Fruit fly (Drosophila melanogaster) whole organism, embryonic: ENCODE data around the gene HDAC4.

Experiments
- Atf-2 ChIP-seq: fragments of 200-800 bp; sonication (Bioruptor generic); optimal IDR thresholded peaks from 2 replicates; lab custom pipeline; 2016; ENCODE audit warnings: missing biosample characterization, missing genetic modification characterization
- B-H2 ChIP-seq: fragments of 200-800 bp; sonication (Bioruptor generic); optimal IDR thresholded peaks from 2 replicates; lab custom pipeline; 2018; ENCODE audit warnings: missing biosample characterization, mild to moderate bottlenecking, missing genetic modification characterization
- CG13287 ChIP-seq: fragments of 200-800 bp; sonication (Bioruptor generic); IDR thresholded peaks from 2 replicates; pipeline ENCODE4 v1.3.6; 2022; ENCODE audit warnings: missing biosample characterization, missing genetic modification characterization; ENCODE audit not compliant: partially characterized antibody
- CG14667 ChIP-seq: fragments of 200-800 bp; sonication (Bioruptor generic); IDR thresholded peaks from 2 replicates; pipeline ENCODE4 v1.3.6; 2022; ENCODE audit warnings: missing biosample characterization, missing genetic modification characterization
- CG15073 ChIP-seq: fragments of 200-800 bp; sonication (Bioruptor generic); optimal IDR thresholded peaks from 2 replicates; lab custom pipeline; 2016; ENCODE audit warnings: missing biosample characterization, missing genetic modification characterization
- CG2875 ChIP-seq: fragments of 200-800 bp; sonication (Bioruptor generic); optimal IDR thresholded peaks from 2 replicates; lab custom pipeline; 2017; ENCODE audit warnings: missing biosample characterization, mild to moderate bottlenecking, missing genetic modification characterization, missing genetic modification reagents
- CG3726 ChIP-seq: fragments of 200-800 bp; sonication (Bioruptor generic); IDR thresholded peaks from 3 replicates; pipeline ENCODE4, ENCODE4 v1.3.6; 2022; ENCODE audit warnings: missing biosample characterization, missing genetic modification characterization
- CG6272 ChIP-seq: fragments of 200-800 bp; sonication (Bioruptor generic); IDR thresholded peaks from 2 replicates; pipeline ENCODE4 v1.3.6; 2022; ENCODE audit warnings: missing biosample characterization, missing genetic modification characterization
- CG8290 ChIP-seq, 3 experiments: fragments of 200-800 bp; sonication (Bioruptor generic); optimal IDR thresholded peaks; 2 replicates each; lab custom pipeline; 2016 to 2019; ENCODE audit warnings: missing biosample characterization in 3 of 3, missing genetic modification characterization in 3 of 3, mild to moderate bottlenecking in 2 of 3, moderate library complexity in 1 of 3
- CG8359 ChIP-seq: fragments of 200-800 bp; sonication (Bioruptor generic); optimal IDR thresholded peaks from 2 replicates; lab custom pipeline; 2017; ENCODE audit warnings: missing biosample characterization, mild to moderate bottlenecking, missing genetic modification characterization, borderline replicate concordance
- CG9215 ChIP-seq: fragments of 200-800 bp; sonication (Bioruptor generic); IDR thresholded peaks from 2 replicates; pipeline ENCODE4 v1.3.6; 2022; ENCODE audit warnings: missing biosample characterization, missing genetic modification characterization
- CG9817 ChIP-seq: fragments of 200-800 bp; sonication (Bioruptor generic); optimal IDR thresholded peaks from 2 replicates; lab custom pipeline; 2018; ENCODE audit warnings: missing biosample characterization, mild to moderate bottlenecking, missing genetic modification characterization, moderate library complexity
- Dp ChIP-seq: fragments of 200-800 bp; sonication (Bioruptor generic); optimal IDR thresholded peaks from 2 replicates; lab custom pipeline; 2018; ENCODE audit warnings: missing biosample characterization, mild to moderate bottlenecking, missing genetic modification characterization, moderate library complexity
- Dref ChIP-seq: fragments of 200-800 bp; sonication (Bioruptor generic); IDR thresholded peaks from 2 replicates; pipeline ENCODE4 v1.3.6; 2022; ENCODE audit warnings: missing biosample characterization, missing genetic modification characterization
- Ets65A ChIP-seq: fragments of 200-800 bp; sonication (Bioruptor generic); peaks from one replicate; lab custom pipeline; 2016; ENCODE audit warnings: missing biosample characterization, missing genetic modification characterization
- HLH54F ChIP-seq: fragments of 200-800 bp; sonication (Bioruptor generic); optimal IDR thresholded peaks from 3 replicates; lab custom pipeline; 2016; ENCODE audit warnings: missing biosample characterization, missing genetic modification characterization
- HmgZ ChIP-seq: fragments of 200-800 bp; sonication (Bioruptor generic); optimal IDR thresholded peaks from 2 replicates; lab custom pipeline; 2018; ENCODE audit warnings: missing biosample characterization, mild to moderate bottlenecking, missing genetic modification characterization
- Hr78 ChIP-seq, 2 experiments: fragments of 200-800 bp in 1 of 2; fragments of >200 bp in 1 of 2; sonication (Bioruptor generic) in 1 of 2; optimal IDR thresholded peaks; 2 replicates each; lab custom pipeline; 2017 to 2019; ENCODE audit warnings: missing biosample characterization in 2 of 2, missing genetic modification characterization in 2 of 2, mild to moderate bottlenecking in 1 of 2, moderate library complexity in 1 of 2
- Mrtf ChIP-seq: fragments of 200-800 bp; sonication (Bioruptor generic); IDR thresholded peaks from 3 replicates; pipeline ENCODE4 v1.3.6; 2022; ENCODE audit warnings: missing biosample characterization, missing genetic modification characterization
- Scr ChIP-seq: fragments of 200-800 bp; sonication (Bioruptor generic); IDR thresholded peaks from 2 replicates; pipeline ENCODE4 v1.3.6; 2022; ENCODE audit warnings: missing biosample characterization, missing genetic modification characterization; ENCODE audit not compliant: partially characterized antibody
- Sox100B ChIP-seq: fragments of 200-800 bp; sonication (Bioruptor generic); optimal IDR thresholded peaks from 3 replicates; lab custom pipeline; 2018; ENCODE audit warnings: missing biosample characterization, mild to moderate bottlenecking, missing genetic modification characterization
- Tbp ChIP-seq: fragments of >200 bp; optimal IDR thresholded peaks from 2 replicates; lab custom pipeline; 2018; ENCODE audit warnings: missing biosample characterization, missing genetic modification characterization
- Xbp1 ChIP-seq: fragments of 200-800 bp; sonication (Bioruptor generic); optimal IDR thresholded peaks from 3 replicates; lab custom pipeline; 2016; ENCODE audit warnings: missing biosample characterization, mild to moderate bottlenecking, missing genetic modification characterization
- ase ChIP-seq: fragments of 200-800 bp; sonication (Bioruptor generic); IDR thresholded peaks from 3 replicates; pipeline ENCODE4 v1.3.6; 2022; ENCODE audit warnings: missing biosample characterization, missing genetic modification characterization
- ash1 ChIP-seq: fragments of 200-800 bp; sonication (Bioruptor generic); optimal IDR thresholded peaks from 2 replicates; lab custom pipeline; 2018; ENCODE audit warnings: missing biosample characterization, mild to moderate bottlenecking, missing genetic modification characterization
- bcd ChIP-seq: fragments of 200-800 bp; sonication (Bioruptor generic); optimal IDR thresholded peaks from 2 replicates; lab custom pipeline; 2017; ENCODE audit warnings: missing biosample characterization, mild to moderate bottlenecking, missing genetic modification characterization
- bigmax ChIP-seq: fragments of 200-800 bp; sonication (Bioruptor generic); optimal IDR thresholded peaks from 2 replicates; lab custom pipeline; 2018; ENCODE audit warnings: missing biosample characterization, mild to moderate bottlenecking, missing genetic modification characterization
- chif ChIP-seq, 2 experiments: fragments of 200-800 bp; sonication (Bioruptor generic); optimal IDR thresholded peaks; 3 replicates each; lab custom pipeline; 2016; ENCODE audit warnings: missing biosample characterization in 2 of 2, missing genetic modification characterization in 2 of 2
- ci ChIP-seq: fragments of 200-800 bp; sonication (Bioruptor generic); IDR thresholded peaks from 3 replicates; pipeline ENCODE4 v1.3.6; 2022; ENCODE audit warnings: missing biosample characterization, missing genetic modification characterization
- crol ChIP-seq: fragments of 200-800 bp; sonication (Bioruptor generic); IDR thresholded peaks from 2 replicates; pipeline ENCODE4 v1.3.6; 2022; ENCODE audit warnings: missing biosample characterization, missing genetic modification characterization
- dm ChIP-seq: fragments of 200-800 bp; sonication (Bioruptor generic); optimal IDR thresholded peaks from 3 replicates; lab custom pipeline; 2016; ENCODE audit warnings: missing biosample characterization, missing genetic modification characterization
- eyg ChIP-seq: fragments of 200-800 bp; sonication (Bioruptor generic); optimal IDR thresholded peaks from 3 replicates; lab custom pipeline; 2016; ENCODE audit warnings: missing biosample characterization, missing genetic modification characterization
- lov ChIP-seq, 2 experiments: fragments of 200-800 bp in 1 of 2; fragments of >200 bp in 1 of 2; sonication (Bioruptor generic) in 1 of 2; IDR thresholded peaks in 1 of 2; optimal IDR thresholded peaks in 1 of 2; 2 replicates in 1 of 2; 3 replicates in 1 of 2; pipeline versions ENCODE4 v1.3.6 to Lab custom; 2017 to 2022; ENCODE audit warnings: missing biosample characterization in 1 of 2, missing genetic modification characterization in 1 of 2
- nerfin-1 ChIP-seq: fragments of 200-800 bp; sonication (Bioruptor generic); optimal IDR thresholded peaks from 3 replicates; lab custom pipeline; 2019; ENCODE audit warnings: missing biosample characterization, mild to moderate bottlenecking, missing genetic modification characterization, moderate library complexity
- nerfin-2 ChIP-seq: fragments of 200-800 bp; sonication (Bioruptor generic); IDR thresholded peaks from 2 replicates; pipeline ENCODE4 v1.3.6; 2022; ENCODE audit warnings: missing biosample characterization, missing genetic modification characterization; ENCODE audit not compliant: partially characterized antibody
- oc ChIP-seq: fragments of 200-800 bp; sonication (Bioruptor generic); optimal IDR thresholded peaks from 2 replicates; lab custom pipeline; 2018; ENCODE audit warnings: missing biosample characterization, mild to moderate bottlenecking, missing genetic modification characterization, moderate library complexity
- odd ChIP-seq: fragments of 200-800 bp; sonication (Bioruptor generic); optimal IDR thresholded peaks from 2 replicates; lab custom pipeline; 2017; ENCODE audit warnings: missing biosample characterization, mild to moderate bottlenecking, missing genetic modification characterization
- onecut ChIP-seq: fragments of 200-800 bp; sonication (Bioruptor generic); IDR thresholded peaks from 2 replicates; pipeline ENCODE4 v1.3.6; 2022; ENCODE audit warnings: missing biosample characterization, missing genetic modification characterization
- pfk ChIP-seq: fragments of 200-800 bp; sonication (Bioruptor generic); optimal IDR thresholded peaks from 2 replicates; lab custom pipeline; 2018; ENCODE audit warnings: missing biosample characterization, mild to moderate bottlenecking, missing genetic modification characterization, moderate library complexity
- phol ChIP-seq: fragments of 200-800 bp; sonication (Bioruptor generic); optimal IDR thresholded peaks from 3 replicates; lab custom pipeline; 2018; ENCODE audit warnings: missing biosample characterization, mild to moderate bottlenecking, missing genetic modification characterization, moderate library complexity
- pita ChIP-seq: fragments of 200-800 bp; sonication (Bioruptor generic); optimal IDR thresholded peaks from 2 replicates; lab custom pipeline; 2017; ENCODE audit warnings: missing biosample characterization, mild to moderate bottlenecking, missing genetic modification characterization
- pros ChIP-seq: fragments of 200-800 bp; sonication (Bioruptor generic); optimal IDR thresholded peaks from 3 replicates; lab custom pipeline; 2019; ENCODE audit warnings: missing biosample characterization, mild to moderate bottlenecking, missing genetic modification characterization, moderate library complexity
- repo ChIP-seq: fragments of 200-800 bp; sonication (Bioruptor generic); optimal IDR thresholded peaks from 2 replicates; lab custom pipeline; 2016; ENCODE audit warnings: missing biosample characterization, missing genetic modification characterization
- sisA ChIP-seq: fragments of 200-800 bp; sonication (Bioruptor generic); IDR thresholded peaks from 2 replicates; pipeline ENCODE4 v1.3.6; 2022; ENCODE audit warnings: missing biosample characterization, missing genetic modification characterization
- stwl ChIP-seq: fragments of 200-800 bp; sonication (Bioruptor generic); optimal IDR thresholded peaks from 3 replicates; lab custom pipeline; 2018; ENCODE audit warnings: missing biosample characterization, mild to moderate bottlenecking, missing genetic modification characterization, moderate library complexity
- sug ChIP-seq: fragments of 200-800 bp; optimal IDR thresholded peaks from 2 replicates; lab custom pipeline; 2019; ENCODE audit warnings: missing biosample characterization, mild to moderate bottlenecking, missing genetic modification characterization, moderate library complexity
- toy ChIP-seq: fragments of 200-800 bp; sonication (Bioruptor generic); IDR thresholded peaks from 2 replicates; pipeline ENCODE4 v1.3.6; 2022; ENCODE audit warnings: missing biosample characterization, missing genetic modification characterization
- trh ChIP-seq: fragments of 200-800 bp; sonication (Bioruptor generic); optimal IDR thresholded peaks from 2 replicates; lab custom pipeline; 2016; ENCODE audit warnings: missing biosample characterization, missing genetic modification characterization
- ttk ChIP-seq: fragments of 200-800 bp; sonication (Bioruptor generic); IDR thresholded peaks from 2 replicates; pipeline ENCODE4 v2.1.2; 2022; ENCODE audit warnings: missing biosample characterization, missing genetic modification characterization
- vfl ChIP-seq: fragments of 200-800 bp; sonication (Bioruptor generic); optimal IDR thresholded peaks from 2 replicates; lab custom pipeline; 2016; ENCODE audit warnings: missing biosample characterization, missing genetic modification characterization
- zen2 ChIP-seq: fragments of 200-800 bp; sonication (Bioruptor generic); IDR thresholded peaks from 3 replicates; pipeline ENCODE4 v1.3.6; 2022; ENCODE audit warnings: missing biosample characterization, missing genetic modification characterization; ENCODE audit not compliant: partially characterized antibody

The HDAC4 gene

dm6 chrX:13226478-13226877 lies 59.0 kb downstream of the HDAC4 start (continued):
- TF ChIP-seq bigmax (GFP tag; lab: Kevin White, UChicago), result no peak
- no peak for TF ChIP-seq trh (GFP tag; lab: Kevin White, UChicago)
- no peak for TF ChIP-seq pfk (GFP tag; lab: Kevin White, UChicago)
- TF ChIP-seq CG2875 (GFP tag; lab: Kevin White, UChicago), result no peak
- peak; percentile 63 for TF ChIP-seq phol (tag; lab: Kevin White, UChicago)
- TF ChIP-seq ase (GFP tag; lab: Robert Waterston, UW), result no peak
- peak; percentile 6 for TF ChIP-seq nerfin-1
- TF ChIP-seq dm, result no peak
- no peak for TF ChIP-seq vfl (GFP tag; lab: Kevin White, UChicago)
- no peak for TF ChIP-seq ash1 (GFP tag; lab: Kevin White, UChicago)
- no peak for TF ChIP-seq Dp (GFP tag; lab: Kevin White, UChicago)
- no peak for TF ChIP-seq pros
- no peak for TF ChIP-seq Ets65A (GFP tag; lab: Kevin White, UChicago)
- no peak for TF ChIP-seq CG3726 (GFP tag; lab: Robert Waterston, UW)
- TF ChIP-seq CG9215 (GFP tag; lab: Robert Waterston, UW), result no peak
- TF ChIP-seq odd (GFP tag; lab: Kevin White, UChicago), result no peak
- TF ChIP-seq lov (optimal IDR thresholded peaks at IDR 0.05; lab: Kevin White, UChicago), result no peak
- TF ChIP-seq lov (GFP tag; IDR thresholded peaks at IDR 0.05; lab: Robert Waterston, UW), result no peak
- TF ChIP-seq onecut (GFP tag; lab: Robert Waterston, UW), result no peak
- TF ChIP-seq CG9817 (tag; lab: Kevin White, UChicago), result no peak
- TF ChIP-seq Xbp1, result peak; percentile 5
- TF ChIP-seq stwl (tag; lab: Kevin White, UChicago), result no peak
- TF ChIP-seq sug (tag; lab: Kevin White, UChicago), result no peak
- no peak for TF ChIP-seq CG13287 (GFP tag; lab: Robert Waterston, UW)
- TF ChIP-seq HLH54F (GFP tag; lab: Kevin White, UChicago), result no peak
- TF ChIP-seq Dref (GFP tag; lab: Robert Waterston, UW), result no peak
- peak; percentile 14 for TF ChIP-seq bcd (GFP tag; lab: Kevin White, UChicago)
- no peak for TF ChIP-seq sisA (GFP tag; lab: Robert Waterston, UW)
- TF ChIP-seq B-H2, result no peak
- no peak for TF ChIP-seq toy (GFP tag; lab: Robert Waterston, UW)
- TF ChIP-seq CG8290 (GFP tag; optimal IDR thresholded peaks at IDR 0.05; lab: Kevin White, UChicago), result no peak
- TF ChIP-seq CG8290 (tag; optimal IDR thresholded peaks at IDR 0.05; lab: Kevin White, UChicago), result no peak
- TF ChIP-seq CG14667, result no peak
- no peak for TF ChIP-seq chif (GFP tag; optimal IDR thresholded peaks at IDR 0.05; lab: Kevin White, UChicago)
- TF ChIP-seq crol (GFP tag; lab: Robert Waterston, UW), result 0 out of 2 replicates have a peak, but pooled peaks have one; percentile 11
- no peak for TF ChIP-seq ttk
- TF ChIP-seq CG8359 (GFP tag; lab: Kevin White, UChicago), result no peak
- TF ChIP-seq CG15073 (GFP tag; lab: Kevin White, UChicago), result no peak
- TF ChIP-seq Hr78 (GFP tag; optimal IDR thresholded peaks at IDR 0.05; lab: Kevin White, UChicago), result no peak
- no peak for TF ChIP-seq HmgZ (tag; lab: Kevin White, UChicago)
- no peak for TF ChIP-seq eyg
- TF ChIP-seq Sox100B (GFP tag; lab: Kevin White, UChicago), result peak; percentile 66
- TF ChIP-seq nerfin-2, result no peak
- TF ChIP-seq CG6272 (GFP tag; lab: Robert Waterston, UW), result no peak
- 0 out of 3 replicates have a peak, but pooled peaks have one; percentile 29 for TF ChIP-seq ci (GFP tag; lab: Robert Waterston, UW)
- no peak for TF ChIP-seq Scr (GFP tag; lab: Robert Waterston, UW)
- no peak for TF ChIP-seq pita (GFP tag; lab: Kevin White, UChicago)
- no peak for TF ChIP-seq repo
- no peak for TF ChIP-seq Atf-2 (GFP tag; lab: Kevin White, UChicago)
- no peak for TF ChIP-seq Mrtf (GFP tag; lab: Robert Waterston, UW)
- TF ChIP-seq Tbp, result no peak
- TF ChIP-seq oc, result peak; percentile 9
- TF ChIP-seq zen2, result no peak
